Worm (Caenorhabditis elegans) whole organism, L1 larva: Measurements from ENCODE around the gene F11G11.15.
A peak's percentile ranks its signal among the peaks of the same experiment; 100 is the strongest.

Experiments
- C04F5.9 ChIP-seq: sonication (generic microtip); optimal IDR thresholded peaks from 2 replicates; lab custom pipeline; 2016; ENCODE audit warnings: missing genetic modification characterization, missing compliant biosample characterization
- F16B12.6 ChIP-seq: fragments of 150-350 bp; optimal IDR thresholded peaks from 2 replicates; lab custom pipeline; 2014; ENCODE audit warnings: missing biosample characterization, missing genetic modification characterization
- aha-1 ChIP-seq: fragments of 150-350 bp; optimal IDR thresholded peaks from 2 replicates; lab custom pipeline; 2014; ENCODE audit warnings: missing biosample characterization, missing genetic modification characterization
- aly-2 ChIP-seq: fragments of 150-350 bp; optimal IDR thresholded peaks from 2 replicates; lab custom pipeline; 2014; ENCODE audit warnings: missing biosample characterization, missing genetic modification characterization
- blmp-1 ChIP-seq: fragments of 150-350 bp; optimal IDR thresholded peaks from 2 replicates; lab custom pipeline; 2014; ENCODE audit warnings: missing biosample characterization, missing genetic modification characterization
- ceh-8 ChIP-seq: fragments of 200-800 bp; sonication (Bioruptor generic); optimal IDR thresholded peaks from 2 replicates; lab custom pipeline; 2018; ENCODE audit warnings: mild to moderate bottlenecking, missing genetic modification characterization, moderate library complexity, missing compliant biosample characterization
- ces-1 ChIP-seq: fragments of 150-350 bp; optimal IDR thresholded peaks from 2 replicates; lab custom pipeline; 2014; ENCODE audit warnings: missing biosample characterization, missing genetic modification reagents, missing genetic modification characterization
- dpl-1 ChIP-seq, 3 experiments: fragments of 150-350 bp in 2 of 3; sonication (generic microtip) in 1 of 3; optimal IDR thresholded peaks; 2 replicates each; lab custom pipeline; 2014 to 2017; ENCODE audit warnings: missing biosample characterization in 3 of 3, missing genetic modification characterization in 3 of 3, missing genetic modification reagents in 3 of 3
- efl-1 ChIP-seq, 4 experiments: fragments of 150-350 bp; optimal IDR thresholded peaks in 3 of 4; peaks in 1 of 4; 1 replicate in 1 of 4; 2 replicates in 3 of 4; lab custom pipeline; 2014; ENCODE audit warnings: missing biosample characterization in 2 of 4, missing genetic modification characterization in 2 of 4, missing genetic modification reagents in 2 of 4
- egl-13 ChIP-seq: sonication (generic microtip); optimal IDR thresholded peaks from 2 replicates; lab custom pipeline; 2016; ENCODE audit warnings: missing genotype, missing genetic modification reagents, missing genetic modification characterization, missing compliant biosample characterization
- elt-2 ChIP-seq: sonication (generic microtip); optimal IDR thresholded peaks from 2 replicates; lab custom pipeline; 2016; ENCODE audit warnings: missing genetic modification characterization, mild to moderate bottlenecking, inconsistent platforms, missing compliant biosample characterization, missing genetic modification reagents
- ets-5 ChIP-seq: fragments of 200-800 bp; sonication (Bioruptor generic); IDR thresholded peaks from 2 replicates; pipeline ENCODE4 v1.3.6; 2022; ENCODE audit warnings: missing genetic modification characterization, missing compliant biosample characterization
- fkh-4 ChIP-seq: sonication (generic microtip); optimal IDR thresholded peaks from 2 replicates; lab custom pipeline; 2016; ENCODE audit warnings: missing compliant biosample characterization, missing genetic modification characterization, borderline replicate concordance
- fkh-8 ChIP-seq: sonication (generic microtip); optimal IDR thresholded peaks from 2 replicates; lab custom pipeline; 2016; ENCODE audit warnings: mild to moderate bottlenecking, missing genetic modification characterization, missing compliant biosample characterization
- fos-1 ChIP-seq: fragments of 150-350 bp; optimal IDR thresholded peaks from 2 replicates; lab custom pipeline; 2014; ENCODE audit warnings: missing biosample characterization, missing genetic modification characterization
- grh-1 ChIP-seq: fragments of 200-800 bp; sonication (Bioruptor generic); IDR thresholded peaks from 2 replicates; pipeline ENCODE4 v1.3.6; 2022; ENCODE audit warnings: missing genetic modification reagents, missing genetic modification characterization, missing compliant biosample characterization
- hlh-17 ChIP-seq: fragments of 200-800 bp; sonication (Bioruptor generic); optimal IDR thresholded peaks from 2 replicates; lab custom pipeline; 2018; ENCODE audit warnings: missing genetic modification characterization, mild to moderate bottlenecking, missing compliant biosample characterization, moderate library complexity, borderline replicate concordance
- hlh-4 ChIP-seq: sonication (generic microtip); optimal IDR thresholded peaks from 2 replicates; lab custom pipeline; 2016; ENCODE audit warnings: mild to moderate bottlenecking, missing genetic modification characterization, missing compliant biosample characterization
- isw-1 ChIP-seq: fragments of 200-800 bp; sonication (Bioruptor generic); IDR thresholded peaks from 2 replicates; pipeline ENCODE4 v1.3.6; 2022; ENCODE audit warnings: missing genetic modification characterization, missing compliant biosample characterization
- lin-13 ChIP-seq: fragments of 150-350 bp; optimal IDR thresholded peaks from 2 replicates; lab custom pipeline; 2014; ENCODE audit warnings: missing biosample characterization, missing genetic modification reagents, missing genetic modification characterization
- lin-14 ChIP-seq: fragments of 200-800 bp; sonication (Bioruptor generic); optimal IDR thresholded peaks from 2 replicates; lab custom pipeline; 2018; ENCODE audit warnings: mild to moderate bottlenecking, missing genetic modification characterization, moderate library complexity, missing compliant biosample characterization
- lin-35 ChIP-seq, 2 experiments: fragments of 150-350 bp; optimal IDR thresholded peaks; 2 replicates each; lab custom pipeline; 2014; ENCODE audit warnings: missing biosample characterization in 2 of 2, missing genetic modification characterization in 2 of 2, missing genetic modification reagents in 2 of 2
- lsy-2 ChIP-seq, 2 experiments: fragments of 150-350 bp; optimal IDR thresholded peaks; 2 replicates each; lab custom pipeline; 2014; ENCODE audit warnings: missing biosample characterization in 2 of 2, missing genetic modification characterization in 2 of 2
- mep-1 ChIP-seq: fragments of 150-350 bp; optimal IDR thresholded peaks from 2 replicates; lab custom pipeline; 2014; ENCODE audit warnings: missing biosample characterization, missing genetic modification characterization
- nhr-12 ChIP-seq: sonication (generic microtip); optimal IDR thresholded peaks from 2 replicates; lab custom pipeline; 2017; ENCODE audit warnings: missing biosample characterization, missing genetic modification characterization
- nhr-20 ChIP-seq: sonication (generic microtip); optimal IDR thresholded peaks from 2 replicates; lab custom pipeline; 2016; ENCODE audit warnings: mild to moderate bottlenecking, missing genetic modification characterization, missing compliant biosample characterization
- nhr-237 ChIP-seq: fragments of 150-350 bp; optimal IDR thresholded peaks from 2 replicates; lab custom pipeline; 2014; ENCODE audit warnings: missing biosample characterization, missing genetic modification characterization
- nhr-28 ChIP-seq: fragments of 150-350 bp; optimal IDR thresholded peaks from 2 replicates; lab custom pipeline; 2014; ENCODE audit warnings: missing biosample characterization, missing genetic modification characterization
- nhr-47 ChIP-seq: sonication (generic microtip); optimal IDR thresholded peaks from 2 replicates; lab custom pipeline; 2016; ENCODE audit warnings: mild to moderate bottlenecking, missing genetic modification characterization, moderate library complexity, missing compliant biosample characterization
- nhr-71 ChIP-seq: sonication (generic microtip); optimal IDR thresholded peaks from 2 replicates; lab custom pipeline; 2016; ENCODE audit warnings: mild to moderate bottlenecking, missing genetic modification characterization, moderate library complexity, missing compliant biosample characterization
- nhr-76 ChIP-seq: sonication (generic microtip); optimal IDR thresholded peaks from 2 replicates; lab custom pipeline; 2017; ENCODE audit warnings: missing biosample characterization, missing genetic modification characterization
- nhr-84 ChIP-seq: sonication (generic microtip); optimal IDR thresholded peaks from 2 replicates; lab custom pipeline; 2017; ENCODE audit warnings: missing biosample characterization, missing genetic modification characterization
- pax-3 ChIP-seq: fragments of 200-800 bp; sonication (Bioruptor generic); optimal IDR thresholded peaks from 2 replicates; lab custom pipeline; 2018; ENCODE audit warnings: mild to moderate bottlenecking, missing genetic modification characterization, moderate library complexity, missing compliant biosample characterization
- rnt-1 ChIP-seq: sonication (generic microtip); optimal IDR thresholded peaks from 2 replicates; lab custom pipeline; 2016; ENCODE audit warnings: mild to moderate bottlenecking, missing genetic modification characterization, moderate library complexity, missing compliant biosample characterization
- skn-1 ChIP-seq: fragments of 150-350 bp; optimal IDR thresholded peaks from 2 replicates; lab custom pipeline; 2014; ENCODE audit warnings: missing biosample characterization, missing genetic modification characterization
- sox-4 ChIP-seq: sonication (generic microtip); optimal IDR thresholded peaks from 2 replicates; lab custom pipeline; 2016; ENCODE audit warnings: missing genetic modification characterization, missing compliant biosample characterization
- swsn-7 ChIP-seq: sonication (generic microtip); optimal IDR thresholded peaks from 2 replicates; lab custom pipeline; 2016; ENCODE audit warnings: missing genetic modification characterization, missing compliant biosample characterization
- tbx-2 ChIP-seq: sonication (generic microtip); optimal IDR thresholded peaks from 2 replicates; lab custom pipeline; 2016; ENCODE audit warnings: missing genetic modification characterization, missing compliant biosample characterization
- tlp-1 ChIP-seq: fragments of 150-350 bp; optimal IDR thresholded peaks from 2 replicates; lab custom pipeline; 2014; ENCODE audit warnings: missing biosample characterization, missing genetic modification characterization
- unc-130 ChIP-seq: fragments of 150-350 bp; optimal IDR thresholded peaks from 2 replicates; lab custom pipeline; 2017; ENCODE audit warnings: missing biosample characterization, missing genetic modification characterization, inconsistent platforms
- unc-30 ChIP-seq: sonication (generic microtip); optimal IDR thresholded peaks from 2 replicates; lab custom pipeline; 2017; ENCODE audit warnings: missing biosample characterization, missing genetic modification characterization
- unc-86 ChIP-seq: sonication (generic microtip); optimal IDR thresholded peaks from 2 replicates; lab custom pipeline; 2016; ENCODE audit warnings: missing genetic modification characterization, missing compliant biosample characterization
- xbp-1 ChIP-seq: sonication (generic microtip); optimal IDR thresholded peaks from 2 replicates; lab custom pipeline; 2016; ENCODE audit warnings: missing genetic modification characterization, missing compliant biosample characterization
- zag-1 ChIP-seq: fragments of 150-350 bp; optimal IDR thresholded peaks from 2 replicates; lab custom pipeline; 2014; ENCODE audit warnings: missing biosample characterization, missing genetic modification characterization
- zip-4 ChIP-seq: fragments of 200-800 bp; sonication (Bioruptor generic); optimal IDR thresholded peaks from 2 replicates; lab custom pipeline; 2018; ENCODE audit warnings: mild to moderate bottlenecking, missing genetic modification characterization, moderate library complexity, missing compliant biosample characterization

The F11G11.15 gene

DNA sequence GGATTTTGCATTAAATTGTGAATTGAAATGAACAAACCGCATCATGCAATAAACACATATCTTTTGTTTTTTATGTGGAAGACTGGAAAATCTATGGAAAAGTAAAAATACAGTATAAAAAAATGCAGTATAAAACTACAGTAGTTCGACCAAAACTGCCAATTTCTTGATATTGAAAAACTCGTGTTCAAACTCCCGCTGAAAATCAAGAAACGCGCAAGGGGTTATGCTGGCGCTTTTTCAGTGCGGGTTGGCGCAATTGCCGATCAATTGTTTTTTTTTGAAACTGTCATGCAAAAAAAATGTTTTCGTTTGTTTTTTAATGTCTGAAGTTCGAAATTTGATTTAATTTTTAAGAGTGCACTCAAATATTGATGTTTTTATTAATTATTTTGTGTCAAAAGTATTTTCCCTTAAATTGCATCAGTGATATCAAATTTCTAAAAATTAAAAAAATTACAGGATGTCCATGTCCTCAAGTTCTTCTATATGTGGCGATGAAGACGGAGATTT is 23.0 kb upstream of the F11G11.15 start, which contains the start of gene dnj-9 (continued):
- TF ChIP-seq tlp-1 (tag; lab: Kevin White, UChicago) (no peak), unc-130 (tag; lab: Kevin White, UChicago) (peak; percentile 97), ets-5 (no peak), F16B12.6 (tag; lab: Kevin White, UChicago) (peak; percentile 72), efl-1 (optimal IDR thresholded peaks at IDR 0.05; lab: Kevin White, UChicago) (peak; percentile 91 to 99), efl-1 (GFP tag; optimal IDR thresholded peaks at IDR 0.05 in 1 of 2; lab: Kevin White, UChicago) (peak; percentile 99 to 100), fos-1 (peak; percentile 90), zag-1 (no peak), lin-35 (GFP tag; optimal IDR thresholded peaks at IDR 0.05; lab: Kevin White, UChicago) (peak; percentile 99), ceh-8 (GFP tag; lab: Kevin White, UChicago) (peak; percentile 93), unc-86 (tag; lab: Kevin White, UChicago) (peak; percentile 94), isw-1 (GFP tag; lab: Robert Waterston, UW) (peak; percentile 91), nhr-237 (tag; lab: Kevin White, UChicago) (peak; percentile 65), xbp-1 (peak; percentile 96), hlh-17 (GFP tag; lab: Kevin White, UChicago) (no peak)

DNA sequence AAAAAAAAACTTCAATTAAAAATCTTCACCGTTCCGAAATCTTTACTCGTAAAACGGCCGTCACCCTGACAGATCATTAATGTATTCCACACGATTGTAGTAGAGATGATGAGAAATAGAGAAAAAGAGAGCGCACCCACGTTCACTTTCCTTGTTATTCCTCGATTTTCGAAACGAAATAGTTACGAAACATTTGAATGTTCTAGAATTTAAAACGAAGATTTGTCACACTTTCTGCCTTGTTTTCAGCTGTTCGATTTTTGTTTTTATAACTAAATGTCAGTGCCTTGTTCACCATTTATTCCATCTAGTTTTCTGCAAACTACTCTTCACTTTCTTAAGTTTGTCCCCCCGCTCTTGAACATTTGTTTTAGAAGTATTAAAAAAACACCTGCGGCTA is 19.9 kb upstream of the F11G11.15 start:
- TF ChIP-seq egl-13 (no peak), nhr-76 (no peak), blmp-1 (peak; percentile 19), lin-14 (GFP tag; lab: Kevin White, UChicago) (no peak), tbx-2 (tag; lab: Kevin White, UChicago) (no peak), efl-1 (optimal IDR thresholded peaks at IDR 0.05; lab: Kevin White, UChicago) (no peak), efl-1 (GFP tag; optimal IDR thresholded peaks at IDR 0.05 in 1 of 2; lab: Kevin White, UChicago) (peak; percentile 11 to 91), nhr-84 (tag; lab: Kevin White, UChicago) (no peak), C04F5.9 (tag; lab: Kevin White, UChicago) (no peak), skn-1 (tag; lab: Kevin White, UChicago) (peak; percentile 64), isw-1 (GFP tag; lab: Robert Waterston, UW) (no peak)

DNA sequence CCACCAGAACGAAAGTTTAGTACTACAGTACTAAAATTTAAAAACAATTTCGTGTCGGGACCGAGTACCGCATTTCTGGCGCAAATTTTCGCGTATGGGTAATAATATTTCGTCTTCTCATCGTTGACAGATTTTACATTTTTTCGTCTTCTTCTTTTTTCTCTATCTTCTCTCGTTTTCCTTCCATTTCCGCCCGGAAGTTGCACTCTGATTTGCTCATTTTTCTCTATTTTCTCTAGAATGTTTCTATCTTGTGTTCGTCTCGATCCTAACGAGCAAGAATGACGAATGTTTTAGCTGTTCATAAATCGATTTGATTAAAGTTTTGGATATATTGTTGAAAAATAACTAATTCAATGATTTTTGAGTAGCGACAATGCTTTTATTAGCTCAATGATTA is 19.2 kb upstream of the F11G11.15 start:
- TF ChIP-seq C04F5.9 (tag; lab: Kevin White, UChicago), result no peak
- TF ChIP-seq nhr-12, result no peak
- 0 out of 2 replicates have a peak, but pooled peaks have one; percentile 1 for TF ChIP-seq isw-1 (GFP tag; lab: Robert Waterston, UW)
- TF ChIP-seq ets-5, result no peak
- no peak for TF ChIP-seq pax-3 (tag; lab: Kevin White, UChicago)
- peak; percentile 5 for TF ChIP-seq rnt-1 (tag; lab: Kevin White, UChicago)
- peak; percentile 65 for TF ChIP-seq lin-14 (GFP tag; lab: Kevin White, UChicago)
- TF ChIP-seq efl-1 (optimal IDR thresholded peaks at IDR 0.05; lab: Kevin White, UChicago), result peak in 1 of 2 experiments; percentile 14
- TF ChIP-seq efl-1 (GFP tag; optimal IDR thresholded peaks at IDR 0.05 in 1 of 2; lab: Kevin White, UChicago), result no peak
- TF ChIP-seq nhr-71 (tag; lab: Kevin White, UChicago), result no peak
- no peak for TF ChIP-seq fkh-4 (tag; lab: Kevin White, UChicago)
- TF ChIP-seq aha-1, result no peak
- TF ChIP-seq grh-1 (GFP tag; lab: Robert Waterston, UW), result no peak
- TF ChIP-seq, all 84 proteins: peak for 4

ce11 chrII:4856113-4856512 is 18.5 kb upstream of the F11G11.15 start:
- TF ChIP-seq nhr-20 (tag; lab: Kevin White, UChicago) (peak; percentile 57), zip-4 (GFP tag; lab: Kevin White, UChicago) (peak; percentile 76), swsn-7 (tag; lab: Kevin White, UChicago) (no peak), dpl-1 (GFP tag; optimal IDR thresholded peaks at IDR 0.05; lab: Kevin White, UChicago) (peak; percentile 1 to 41 (median 7)), lin-14 (GFP tag; lab: Kevin White, UChicago) (peak; percentile 52), lsy-2 (tag; optimal IDR thresholded peaks at IDR 0.05; lab: Kevin White, UChicago) (peak in 1 of 2 experiments; percentile 34), ceh-8 (GFP tag; lab: Kevin White, UChicago) (no peak), nhr-71 (tag; lab: Kevin White, UChicago) (peak; percentile 64), aly-2 (tag; lab: Kevin White, UChicago) (no peak), nhr-47 (tag; lab: Kevin White, UChicago) (peak; percentile 25), lin-35 (GFP tag; optimal IDR thresholded peaks at IDR 0.05; lab: Kevin White, UChicago) (peak in 1 of 2 experiments; percentile 58), aha-1 (no peak), unc-30 (tag; lab: Kevin White, UChicago) (no peak), blmp-1 (peak; percentile 53), hlh-4 (no peak), nhr-28 (tag; lab: Kevin White, UChicago) (no peak), ces-1 (GFP tag; lab: Kevin White, UChicago) (no peak), fkh-8 (peak; percentile 45), mep-1 (tag; lab: Kevin White, UChicago) (peak; percentile 41), lin-13 (peak; percentile 26), elt-2 (tag; lab: Kevin White, UChicago) (peak; percentile 11), sox-4 (tag; lab: Kevin White, UChicago) (peak; percentile 26)
